Worm (Caenorhabditis elegans): Measurements from ENCODE around the gene sir-2.2.

DNA sequence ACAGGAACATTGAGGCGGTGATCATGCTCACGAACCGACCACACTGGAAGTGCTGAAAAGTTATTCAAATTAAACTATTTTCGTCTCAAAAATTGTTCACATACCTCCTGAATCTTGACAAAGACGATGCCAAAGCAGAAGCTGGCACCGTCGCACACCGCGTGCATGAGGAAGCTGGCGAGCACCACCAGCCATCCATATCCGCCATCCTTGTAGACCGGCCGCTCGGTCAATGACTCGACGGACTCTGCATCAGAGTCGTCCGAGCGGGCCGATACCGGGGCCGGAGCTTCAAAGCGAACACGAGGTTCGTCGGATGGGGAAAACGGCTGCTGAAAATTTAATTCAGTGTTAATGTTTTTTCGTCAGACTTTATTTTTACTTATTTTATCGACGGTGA lies 48.3 kb downstream of the sir-2.2 start:
- TF ChIP-seq ahr-1 (tag; optimal IDR thresholded peaks at IDR 0.05) (no peak), pat-9 (tag; optimal IDR thresholded peaks at IDR 0.05) (no peak), pqm-1 (tag; optimal IDR thresholded peaks at IDR 0.05) (no peak), pha-4 (tag; optimal IDR thresholded peaks at IDR 0.05) (no peak)
